Fruit fly (Drosophila melanogaster) whole organism, embryonic: ENCODE measurements around the gene CG34163.
A peak's percentile ranks its signal among the peaks of the same experiment; 100 is the strongest.

ENCODE experiments used
- CG10209 ChIP-seq: fragments of 200-800 bp; sonication (Bioruptor generic); optimal IDR thresholded peaks from 3 replicates; lab custom pipeline; 2017; ENCODE audit warnings: missing biosample characterization, mild to moderate bottlenecking, missing genetic modification characterization, missing genetic modification reagents
- CG1024 ChIP-seq: fragments of 200-800 bp; sonication (Bioruptor generic); IDR thresholded peaks from 2 replicates; pipeline ENCODE4 v1.3.6; 2022; ENCODE audit warnings: missing biosample characterization, missing genetic modification characterization
- CG11085 ChIP-seq: fragments of 200-800 bp; sonication (Bioruptor generic); IDR thresholded peaks from 2 replicates; pipeline ENCODE4 v1.3.6; 2022; ENCODE audit warnings: missing biosample characterization, missing genetic modification characterization
- CG13424 ChIP-seq: fragments of 200-800 bp; sonication (Bioruptor generic); optimal IDR thresholded peaks from 2 replicates; lab custom pipeline; 2019; ENCODE audit warnings: missing biosample characterization, mild to moderate bottlenecking, missing genetic modification characterization, moderate library complexity
- CG14965 ChIP-seq: fragments of 200-800 bp; sonication (Bioruptor generic); optimal IDR thresholded peaks from 2 replicates; lab custom pipeline; 2016; ENCODE audit warnings: missing biosample characterization, missing genetic modification characterization, borderline replicate concordance
- CG15514 ChIP-seq: fragments of 200-800 bp; sonication (Bioruptor generic); optimal IDR thresholded peaks from 3 replicates; lab custom pipeline; 2017; ENCODE audit warnings: missing biosample characterization, missing genetic modification characterization, mild to moderate bottlenecking, moderate library complexity, missing genetic modification reagents
- CG15601 ChIP-seq: fragments of 200-800 bp; sonication (Bioruptor generic); optimal IDR thresholded peaks from 3 replicates; lab custom pipeline; 2019; ENCODE audit warnings: missing biosample characterization, mild to moderate bottlenecking, missing genetic modification characterization, moderate library complexity
- CG17829 ChIP-seq: fragments of 200-800 bp; optimal IDR thresholded peaks from 2 replicates; lab custom pipeline; 2019; ENCODE audit warnings: missing biosample characterization, mild to moderate bottlenecking, missing genetic modification characterization, moderate library complexity
- CG18764 ChIP-seq: fragments of 200-800 bp; sonication (Bioruptor generic); optimal IDR thresholded peaks from 3 replicates; lab custom pipeline; 2016; ENCODE audit warnings: missing biosample characterization, missing genetic modification characterization
- CG2129 ChIP-seq: fragments of 200-800 bp; sonication (Bioruptor generic); IDR thresholded peaks from 2 replicates; pipeline ENCODE4 v1.3.6; 2022; ENCODE audit warnings: missing biosample characterization, missing genetic modification characterization; ENCODE audit not compliant: partially characterized antibody
- CG31224 ChIP-seq: fragments of 200-800 bp; sonication (Bioruptor generic); IDR thresholded peaks from 2 replicates; pipeline ENCODE4 v1.3.6; 2022; ENCODE audit warnings: missing biosample characterization, missing genetic modification characterization
- CG7357 ChIP-seq: fragments of 200-800 bp; sonication (Bioruptor generic); IDR thresholded peaks from 3 replicates; pipeline ENCODE4 v1.3.6; 2022; ENCODE audit warnings: missing biosample characterization, missing genetic modification characterization
- CG8359 ChIP-seq: fragments of 200-800 bp; sonication (Bioruptor generic); optimal IDR thresholded peaks from 2 replicates; lab custom pipeline; 2017; ENCODE audit warnings: missing biosample characterization, mild to moderate bottlenecking, missing genetic modification characterization, borderline replicate concordance
- CG9797 ChIP-seq: fragments of 200-800 bp; sonication (Bioruptor generic); optimal IDR thresholded peaks from 3 replicates; lab custom pipeline; 2018; ENCODE audit warnings: missing biosample characterization, mild to moderate bottlenecking, missing genetic modification characterization
- CG9876 ChIP-seq: fragments of 200-800 bp; sonication (Bioruptor generic); optimal IDR thresholded peaks from 2 replicates; lab custom pipeline; 2016; ENCODE audit warnings: missing biosample characterization, missing genetic modification characterization
- CG9932 ChIP-seq: fragments of 200-800 bp; sonication (Bioruptor generic); IDR thresholded peaks from 2 replicates; pipeline ENCODE4 v1.3.6; 2022; ENCODE audit warnings: missing biosample characterization, missing genetic modification characterization
- Dad ChIP-seq: fragments of 200-800 bp; sonication (Bioruptor generic); optimal IDR thresholded peaks from 3 replicates; lab custom pipeline; 2016; ENCODE audit warnings: missing biosample characterization, missing genetic modification characterization
- Dip2 ChIP-seq: fragments of 200-800 bp; sonication (Bioruptor generic); IDR thresholded peaks from 2 replicates; pipeline ENCODE4 v1.3.6; 2022; ENCODE audit warnings: missing biosample characterization, missing genetic modification characterization
- Dll ChIP-seq: fragments of 200-800 bp; sonication (Bioruptor generic); IDR thresholded peaks from 4 replicates; pipeline ENCODE4 v1.3.6; 2022; ENCODE audit warnings: missing biosample characterization, missing genetic modification characterization; ENCODE audit not compliant: partially characterized antibody
- H15 ChIP-seq: fragments of 200-800 bp; sonication (Bioruptor generic); IDR thresholded peaks from 3 replicates; pipeline ENCODE4 v1.3.6; 2022; ENCODE audit warnings: missing biosample characterization, missing genetic modification characterization
- Mes4 ChIP-seq: fragments of 200-800 bp; sonication (Bioruptor generic); optimal IDR thresholded peaks from 2 replicates; lab custom pipeline; 2016; ENCODE audit warnings: missing biosample characterization, missing genetic modification characterization
- NK7.1 ChIP-seq: fragments of 200-800 bp; sonication (Bioruptor generic); optimal IDR thresholded peaks from 3 replicates; lab custom pipeline; 2016; ENCODE audit warnings: missing biosample characterization, missing genetic modification characterization
- Optix ChIP-seq: fragments of 200-800 bp; sonication (Bioruptor generic); IDR thresholded peaks from 3 replicates; pipeline ENCODE4 v1.3.6; 2022; ENCODE audit warnings: missing biosample characterization, missing genetic modification characterization
- Poxn ChIP-seq: fragments of 200-800 bp; sonication (Bioruptor generic); IDR thresholded peaks from 2 replicates; pipeline ENCODE4 v1.3.6; 2022; ENCODE audit warnings: missing biosample characterization, missing genetic modification characterization
- Ptx1 ChIP-seq: fragments of 200-800 bp; sonication (Bioruptor generic); IDR thresholded peaks from 2 replicates; pipeline ENCODE4 v1.3.6; 2022; ENCODE audit warnings: missing biosample characterization, missing genetic modification characterization
- Sox100B ChIP-seq: fragments of 200-800 bp; sonication (Bioruptor generic); optimal IDR thresholded peaks from 3 replicates; lab custom pipeline; 2018; ENCODE audit warnings: missing biosample characterization, mild to moderate bottlenecking, missing genetic modification characterization
- Sry-β ChIP-seq: fragments of 200-800 bp; sonication (Bioruptor generic); optimal IDR thresholded peaks from 2 replicates; lab custom pipeline; 2018; ENCODE audit warnings: missing biosample characterization, mild to moderate bottlenecking, missing genetic modification characterization, moderate library complexity
- Sry-δ ChIP-seq: fragments of 200-800 bp; sonication (Bioruptor generic); optimal IDR thresholded peaks from 2 replicates; lab custom pipeline; 2016; ENCODE audit warnings: missing biosample characterization, missing genetic modification characterization
- chif ChIP-seq, 2 experiments: fragments of 200-800 bp; sonication (Bioruptor generic); optimal IDR thresholded peaks; 3 replicates each; lab custom pipeline; 2016; ENCODE audit warnings: missing biosample characterization in 2 of 2, missing genetic modification characterization in 2 of 2
- cwo ChIP-seq: fragments of 200-800 bp; sonication (Bioruptor generic); optimal IDR thresholded peaks from 3 replicates; lab custom pipeline; 2017; ENCODE audit warnings: missing biosample characterization, missing genetic modification characterization, mild to moderate bottlenecking, moderate library complexity, missing genetic modification reagents
- da ChIP-seq: fragments of 200-800 bp; sonication (Bioruptor generic); optimal IDR thresholded peaks from 2 replicates; lab custom pipeline; 2016; ENCODE audit warnings: missing biosample characterization, missing genetic modification characterization
- dan ChIP-seq: fragments of 200-800 bp; sonication (Bioruptor generic); IDR thresholded peaks from 2 replicates; pipeline ENCODE4 v1.3.6; 2022; ENCODE audit warnings: missing biosample characterization, missing genetic modification characterization
- danr ChIP-seq: fragments of 200-800 bp; sonication (Bioruptor generic); IDR thresholded peaks from 2 replicates; pipeline ENCODE4 v1.3.6; 2022; ENCODE audit warnings: missing biosample characterization, missing genetic modification characterization
- dimm ChIP-seq: fragments of 200-800 bp; sonication (Bioruptor generic); IDR thresholded peaks from 2 replicates; pipeline ENCODE4 v1.3.6; 2022; ENCODE audit warnings: missing biosample characterization, missing genetic modification characterization
- emc ChIP-seq: fragments of 200-800 bp; sonication (Bioruptor generic); optimal IDR thresholded peaks from 2 replicates; lab custom pipeline; 2016; ENCODE audit warnings: missing biosample characterization, missing genetic modification characterization
- fd3F ChIP-seq: fragments of 200-800 bp; sonication (Bioruptor generic); optimal IDR thresholded peaks from 2 replicates; lab custom pipeline; 2018; ENCODE audit warnings: missing biosample characterization, mild to moderate bottlenecking, missing genetic modification characterization, moderate library complexity
- fru ChIP-seq: fragments of >200 bp; optimal IDR thresholded peaks from 2 replicates; lab custom pipeline; 2017
- nau ChIP-seq: fragments of 200-800 bp; sonication (Bioruptor generic); optimal IDR thresholded peaks from 3 replicates; lab custom pipeline; 2017; ENCODE audit warnings: missing biosample characterization, mild to moderate bottlenecking, missing genetic modification characterization, missing genetic modification reagents
- pb ChIP-seq: fragments of 200-800 bp; sonication (Bioruptor generic); optimal IDR thresholded peaks from 3 replicates; lab custom pipeline; 2016; ENCODE audit warnings: missing biosample characterization, missing genetic modification characterization
- pros ChIP-seq: fragments of 200-800 bp; sonication (Bioruptor generic); optimal IDR thresholded peaks from 3 replicates; lab custom pipeline; 2019; ENCODE audit warnings: missing biosample characterization, mild to moderate bottlenecking, missing genetic modification characterization, moderate library complexity
- psq ChIP-seq: fragments of 200-800 bp; sonication (Bioruptor generic); optimal IDR thresholded peaks from 2 replicates; lab custom pipeline; 2017; ENCODE audit warnings: missing biosample characterization, missing genetic modification characterization
- row ChIP-seq: fragments of 200-800 bp; sonication (Bioruptor generic); IDR thresholded peaks from 3 replicates; pipeline ENCODE4 v1.3.6; 2022; ENCODE audit warnings: missing biosample characterization, missing genetic modification characterization
- salm ChIP-seq: fragments of 200-800 bp; sonication (Bioruptor generic); optimal IDR thresholded peaks from 2 replicates; lab custom pipeline; 2018; ENCODE audit warnings: missing biosample characterization, mild to moderate bottlenecking, missing genetic modification characterization
- sc ChIP-seq, 3 experiments: fragments of >200 bp in 2 of 3; fragments of 200-800 bp in 1 of 3; sonication (Bioruptor generic) in 1 of 3; optimal IDR thresholded peaks; 2 replicates in 2 of 3; 3 replicates in 1 of 3; lab custom pipeline; 2017; ENCODE audit warnings: mild to moderate bottlenecking in 1 of 3, missing biosample characterization in 1 of 3, missing genetic modification characterization in 1 of 3, missing genetic modification reagents in 1 of 3
- slou ChIP-seq: fragments of 200-800 bp; sonication (Bioruptor generic); optimal IDR thresholded peaks from 3 replicates; lab custom pipeline; 2016; ENCODE audit warnings: missing biosample characterization, missing genetic modification characterization
- zen ChIP-seq: fragments of 200-800 bp; sonication (Bioruptor generic); optimal IDR thresholded peaks from 3 replicates; lab custom pipeline; 2018; ENCODE audit warnings: missing biosample characterization, mild to moderate bottlenecking, missing genetic modification characterization, moderate library complexity
- zen2 ChIP-seq: fragments of 200-800 bp; sonication (Bioruptor generic); IDR thresholded peaks from 3 replicates; pipeline ENCODE4 v1.3.6; 2022; ENCODE audit warnings: missing biosample characterization, missing genetic modification characterization; ENCODE audit not compliant: partially characterized antibody

Gene CG34163

dm6 chr2L:12026458-12027431 is 38.7 kb downstream of the CG34163 start (continued):
- TF ChIP-seq zen2 (GFP tag; lab: Robert Waterston, UW) (0 out of 3 replicates have a peak, but pooled peaks have one; percentile 29), sc (optimal IDR thresholded peaks at IDR 0.05; lab: Kevin White, UChicago) (no peak), sc (GFP tag; optimal IDR thresholded peaks at IDR 0.05; lab: Kevin White, UChicago) (peak; percentile 60), Optix (GFP tag; lab: Robert Waterston, UW) (peak; percentile 32; the same call in 1 of the 3 replicates), Mes4 (GFP tag; lab: Kevin White, UChicago) (peak; percentile 29), CG17829 (peak; percentile 63), da (GFP tag; lab: Kevin White, UChicago) (peak; percentile 12), Poxn (GFP tag; lab: Robert Waterston, UW) (no peak), Sry-δ (GFP tag; lab: Kevin White, UChicago) (peak; percentile 29), nau (GFP tag; lab: Kevin White, UChicago) (no peak), danr (GFP tag; lab: Robert Waterston, UW) (no peak; the same call in 1 of the 2 replicates), Sry-β (GFP tag; lab: Kevin White, UChicago) (peak; percentile 8), dimm (GFP tag; lab: Robert Waterston, UW) (peak; percentile 13; the same call in 1 of the 2 replicates), CG13424 (peak; percentile 67), CG8359 (GFP tag; lab: Kevin White, UChicago) (no peak), CG9932 (GFP tag; lab: Robert Waterston, UW) (no peak), CG14965 (GFP tag; lab: Kevin White, UChicago) (no peak), dan (no peak), CG9797 (no peak), CG1024 (GFP tag; lab: Robert Waterston, UW) (no peak; the same call in 1 of the 2 replicates), pb (GFP tag; lab: Kevin White, UChicago) (no peak), Ptx1 (GFP tag; lab: Robert Waterston, UW) (peak; percentile 57), Dad (GFP tag; lab: Kevin White, UChicago) (no peak), CG15514 (GFP tag; lab: Kevin White, UChicago) (peak; percentile 95), zen (peak; percentile 3), CG31224 (GFP tag; lab: Robert Waterston, UW) (peak; percentile 41; the same call in 1 of the 2 replicates), CG2129 (GFP tag; lab: Robert Waterston, UW) (no peak), emc (no peak), row (GFP tag; lab: Robert Waterston, UW) (peak; percentile 69; the same call in 2 of the 3 replicates), fd3F (peak; percentile 4), salm (tag; lab: Kevin White, UChicago) (no peak), CG10209 (peak; percentile 70), CG15601 (tag; lab: Kevin White, UChicago) (peak; percentile 38), Dll (GFP tag; lab: Robert Waterston, UW) (no peak), NK7.1 (GFP tag; lab: Kevin White, UChicago) (no peak), slou (GFP tag; lab: Kevin White, UChicago) (no peak), fru (lab: Kevin White, UChicago) (no peak), CG11085 (peak; percentile 63), Sox100B (GFP tag; lab: Kevin White, UChicago) (peak; percentile 78), psq (GFP tag; lab: Kevin White, UChicago) (no peak), Dip2 (GFP tag; lab: Robert Waterston, UW) (no peak), chif (GFP tag; optimal IDR thresholded peaks at IDR 0.05; lab: Kevin White, UChicago) (peak; percentile 37 to 40), pros (GFP tag; lab: Kevin White, UChicago) (no peak), CG7357 (GFP tag; lab: Robert Waterston, UW) (0 out of 3 replicates have a peak, but pooled peaks have one; percentile 27), CG18764 (no peak), cwo (GFP tag; lab: Kevin White, UChicago) (peak; percentile 1), CG9876 (GFP tag; lab: Kevin White, UChicago) (no peak), H15 (GFP tag; lab: Robert Waterston, UW) (peak; percentile 51; the same call in 1 of the 3 replicates)
